Worm (Caenorhabditis elegans) whole organism, midembryonic: ENCODE data around the gene R07E4.3.

ENCODE experiments used
- T22C8.4 ChIP-seq: fragments of 200-800 bp; sonication (Bioruptor generic); IDR thresholded peaks from 2 replicates; pipeline ENCODE4 v1.3.6; 2022; ENCODE audit warnings: missing genetic modification characterization, missing compliant biosample characterization
- cog-1 ChIP-seq: sonication (generic microtip); optimal IDR thresholded peaks from 2 replicates; lab custom pipeline; 2016; ENCODE audit warnings: missing genetic modification characterization, missing compliant biosample characterization
- flt-1 ChIP-seq: fragments of 200-800 bp; sonication (Bioruptor generic); IDR thresholded peaks from 2 replicates; pipeline ENCODE4 v1.3.6; 2022; ENCODE audit warnings: missing genetic modification characterization, missing compliant biosample characterization
- ref-1 ChIP-seq: fragments of 200-800 bp; sonication (Bioruptor generic); conservative IDR thresholded peaks from 2 replicates; pipeline ENCODE4 v1.3.6; 2022; ENCODE audit warnings: missing genetic modification reagents, missing genetic modification characterization, missing compliant biosample characterization
- ztf-23 ChIP-seq: fragments of 200-800 bp; sonication (Bioruptor generic); IDR thresholded peaks from 2 replicates; pipeline ENCODE4 v1.3.6; 2022; ENCODE audit warnings: missing genetic modification reagents, missing genetic modification characterization, missing compliant biosample characterization
- ztf-29 ChIP-seq: fragments of 200-800 bp; sonication (Bioruptor generic); IDR thresholded peaks from 2 replicates; pipeline ENCODE4 v1.3.6; 2022; ENCODE audit warnings: missing genetic modification reagents, missing genetic modification characterization, missing compliant biosample characterization

ce11 chrX:5975228-5975627 lies 22.0 kb downstream of the R07E4.3 start:
- no peak for TF ChIP-seq ref-1 (GFP tag; lab: Robert Waterston, UW)
- TF ChIP-seq cog-1 (tag; lab: Kevin White, UChicago), result no peak
- TF ChIP-seq ztf-29 (GFP tag; lab: Robert Waterston, UW), result no peak
- TF ChIP-seq flt-1 (GFP tag; lab: Robert Waterston, UW), result no peak
- TF ChIP-seq T22C8.4 (GFP tag; lab: Robert Waterston, UW), result no peak
- TF ChIP-seq ztf-23 (GFP tag; lab: Robert Waterston, UW), result no peak
